Worm (Caenorhabditis elegans): ENCODE measurements around the gene W03G1.5.

DNA sequence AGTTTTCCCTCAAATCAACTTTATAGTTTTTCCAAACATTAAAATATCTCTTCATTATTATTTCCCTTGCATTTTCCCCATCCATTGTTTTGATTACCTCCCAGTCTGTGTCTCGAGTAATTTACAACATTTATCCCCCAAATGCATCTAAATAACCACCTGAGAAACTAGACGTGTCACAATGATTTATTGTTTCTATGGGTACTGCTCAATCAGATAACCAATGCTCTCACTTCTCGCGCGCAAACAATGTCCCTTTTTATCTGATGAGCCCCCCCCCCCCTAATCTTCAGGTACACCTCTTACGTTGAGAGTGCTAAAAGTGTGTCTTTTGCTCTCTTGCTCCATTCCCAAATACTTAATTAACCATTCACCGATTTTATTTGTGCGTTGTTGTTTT is 47.7 kb upstream of the W03G1.5 start:
- no peak for TF ChIP-seq pha-2 (tag; optimal IDR thresholded peaks at IDR 0.05)
- no peak for TF ChIP-seq hlh-8 (tag; optimal IDR thresholded peaks at IDR 0.05)
- no peak for TF ChIP-seq npax-4 (tag; optimal IDR thresholded peaks at IDR 0.05)
- TF ChIP-seq nhr-11 (tag; optimal IDR thresholded peaks at IDR 0.05), result no peak
- no peak for TF ChIP-seq ceh-18 (tag; optimal IDR thresholded peaks at IDR 0.05)
